Worm (Caenorhabditis elegans): ENCODE data around the gene C24A3.1.

ce11 chrX:8957974-8958373 is 40.9 kb upstream of the C24A3.1 start:
- TF ChIP-seq unc-62 (GFP tag; optimal IDR thresholded peaks at IDR 0.05) = no peak
- TF ChIP-seq nhr-237 (tag; optimal IDR thresholded peaks at IDR 0.05) = no peak
- TF ChIP-seq mep-1 (tag; optimal IDR thresholded peaks at IDR 0.05) = no peak
- TF ChIP-seq snpc-4 (tag; optimal IDR thresholded peaks at IDR 0.05) = no peak
- no peak for TF ChIP-seq tbx-8 (GFP tag; optimal IDR thresholded peaks at IDR 0.05)
- no peak for TF ChIP-seq lsy-2 (tag; optimal IDR thresholded peaks at IDR 0.05)
- no peak for TF ChIP-seq lin-13 (tag; optimal IDR thresholded peaks at IDR 0.05)
- TF ChIP-seq ces-1 (GFP tag; optimal IDR thresholded peaks at IDR 0.05) = no peak
- no peak for TF ChIP-seq pha-4 (tag; optimal IDR thresholded peaks at IDR 0.05)
- TF ChIP-seq nhr-76 (tag; optimal IDR thresholded peaks at IDR 0.05) = no peak

All from whole organism, mixed stage, embryonic.